Worm (Caenorhabditis elegans): ENCODE data around the gene mbf-1.

The mbf-1 gene

ce11 chrIV:11494924-11495323, 14.8 kb upstream of the mbf-1 start:
- TF ChIP-seq ceh-82 (tag; optimal IDR thresholded peaks at IDR 0.05), result peak in 2 of 3 experiments; percentile 23 to 69
- no peak for TF ChIP-seq sup-37 (GFP tag; optimal IDR thresholded peaks at IDR 0.05)
- peak; percentile 72 for TF ChIP-seq fkh-10 (GFP tag; optimal IDR thresholded peaks at IDR 0.05)
- no peak for TF ChIP-seq hlh-4 (tag; optimal IDR thresholded peaks at IDR 0.05)
- peak in 1 of 3 experiments; percentile 22 for TF ChIP-seq dpl-1 (GFP tag; optimal IDR thresholded peaks at IDR 0.05)
- no peak for TF ChIP-seq aha-1 (tag; optimal IDR thresholded peaks at IDR 0.05)
- TF ChIP-seq C16A3.4 (tag; optimal IDR thresholded peaks at IDR 0.05), result no peak
- no peak for TF ChIP-seq ceh-88 (GFP tag; IDR thresholded peaks at IDR 0.05)
- peak; percentile 24 for TF ChIP-seq snu-23 (GFP tag; optimal IDR thresholded peaks at IDR 0.05)
- no peak for TF ChIP-seq lir-3 (tag; optimal IDR thresholded peaks at IDR 0.05; ENCODE audit: poor library complexity)
- TF ChIP-seq ztf-11 (tag; optimal IDR thresholded peaks at IDR 0.05), result no peak
- TF ChIP-seq xbp-1 (tag; optimal IDR thresholded peaks at IDR 0.05), result peak; percentile 3
- TF ChIP-seq unc-62 (GFP tag; optimal IDR thresholded peaks at IDR 0.05), result no peak
- TF ChIP-seq unc-86 (tag; optimal IDR thresholded peaks at IDR 0.05), result peak; percentile 54
- TF ChIP-seq lin-35 (GFP tag; optimal IDR thresholded peaks at IDR 0.05), result no peak
- TF ChIP-seq nhr-71 (tag; optimal IDR thresholded peaks at IDR 0.05), result peak; percentile 4
- peak; percentile 20 for TF ChIP-seq nhr-47 (tag; optimal IDR thresholded peaks at IDR 0.05)
- TF ChIP-seq efl-1 (optimal IDR thresholded peaks at IDR 0.05), result peak; percentile 1 to 23
- peak in 1 of 2 experiments; percentile 83 for TF ChIP-seq efl-1 (GFP tag; optimal IDR thresholded peaks at IDR 0.05 in 1 of 2)
- TF ChIP-seq swsn-7 (tag; optimal IDR thresholded peaks at IDR 0.05), result peak; percentile 39
- TF ChIP-seq ama-1 (optimal IDR thresholded peaks at IDR 0.05), result no peak
- no peak for TF ChIP-seq nhr-237 (tag; optimal IDR thresholded peaks at IDR 0.05)
- TF ChIP-seq lin-15B (tag; optimal IDR thresholded peaks at IDR 0.05), result no peak
- TF ChIP-seq lin-14 (GFP tag; optimal IDR thresholded peaks at IDR 0.05), result peak; percentile 89
- TF ChIP-seq lsy-2 (tag; optimal IDR thresholded peaks at IDR 0.05), result peak in 1 of 2 experiments; percentile 46
- no peak for TF ChIP-seq nhr-20 (tag; optimal IDR thresholded peaks at IDR 0.05)
- TF ChIP-seq tbx-2 (tag; optimal IDR thresholded peaks at IDR 0.05), result peak; percentile 32

DNA sequence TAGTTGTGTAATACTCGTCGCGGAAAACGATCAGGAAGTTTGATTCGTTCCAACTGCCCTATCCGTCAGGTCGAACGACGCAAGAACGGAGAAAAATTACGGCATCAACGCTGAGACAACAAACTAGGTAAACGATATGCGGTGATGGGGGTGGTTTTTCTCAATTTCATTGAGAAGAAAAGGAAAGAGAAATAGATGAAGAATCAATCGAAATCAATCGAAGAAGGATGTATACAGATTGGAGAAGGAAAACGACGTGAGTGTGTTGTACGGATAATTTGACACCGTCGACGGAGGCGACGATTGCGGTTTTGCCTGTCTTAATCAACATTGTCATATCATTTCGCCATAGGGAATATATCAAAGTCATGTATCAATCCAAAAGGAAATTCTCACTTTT, 13.7 kb upstream of the mbf-1 start:
- TF ChIP-seq egl-27 (tag; optimal IDR thresholded peaks at IDR 0.05) (peak in 1 of 2 experiments; percentile 5), tlp-1 (tag; optimal IDR thresholded peaks at IDR 0.05) (no peak), fkh-8 (tag; optimal IDR thresholded peaks at IDR 0.05) (no peak), nhr-71 (tag; optimal IDR thresholded peaks at IDR 0.05) (no peak), tbx-2 (tag; optimal IDR thresholded peaks at IDR 0.05) (no peak), hlh-17 (GFP tag; optimal IDR thresholded peaks at IDR 0.05; ENCODE audit: borderline replicate concordance) (no peak), nhr-85 (tag) (peak; percentile 49), blmp-1 (tag; optimal IDR thresholded peaks at IDR 0.05) (peak; percentile 90), C04F5.9 (tag; optimal IDR thresholded peaks at IDR 0.05) (no peak), fos-1 (tag; optimal IDR thresholded peaks at IDR 0.05) (no peak), ces-1 (GFP tag; optimal IDR thresholded peaks at IDR 0.05) (no peak), lin-35 (GFP tag; optimal IDR thresholded peaks at IDR 0.05) (peak in 1 of 2 experiments; percentile 8), lsy-2 (tag; optimal IDR thresholded peaks at IDR 0.05) (no peak), dsc-1 (tag; optimal IDR thresholded peaks at IDR 0.05) (no peak), lin-39 (tag; optimal IDR thresholded peaks at IDR 0.05) (no peak), vab-15 (tag; optimal IDR thresholded peaks at IDR 0.05) (no peak), ztf-11 (tag; optimal IDR thresholded peaks at IDR 0.05) (no peak), snu-23 (GFP tag; optimal IDR thresholded peaks at IDR 0.05) (peak; percentile 1), unc-30 (tag; optimal IDR thresholded peaks at IDR 0.05) (no peak), efl-1 (optimal IDR thresholded peaks at IDR 0.05) (no peak), efl-1 (GFP tag; optimal IDR thresholded peaks at IDR 0.05 in 1 of 2) (peak in 1 of 2 experiments; percentile 8), elt-3 (tag; optimal IDR thresholded peaks at IDR 0.05) (peak in 1 of 6 experiments; percentile 71)

Measured in whole organism, L1 larva.